Worm (Caenorhabditis elegans) whole organism, midembryonic: Measurements from ENCODE around the gene F42A10.6.

Source experiments
- T22C8.4 ChIP-seq: fragments of 200-800 bp; sonication (Bioruptor generic); IDR thresholded peaks from 2 replicates; pipeline ENCODE4 v1.3.6; 2022; ENCODE audit warnings: missing genetic modification characterization, missing compliant biosample characterization
- cog-1 ChIP-seq: sonication (generic microtip); optimal IDR thresholded peaks from 2 replicates; lab custom pipeline; 2016; ENCODE audit warnings: missing genetic modification characterization, missing compliant biosample characterization
- flt-1 ChIP-seq: fragments of 200-800 bp; sonication (Bioruptor generic); IDR thresholded peaks from 2 replicates; pipeline ENCODE4 v1.3.6; 2022; ENCODE audit warnings: missing genetic modification characterization, missing compliant biosample characterization
- klf-2 ChIP-seq: fragments of 200-800 bp; sonication (Bioruptor generic); conservative IDR thresholded peaks from 2 replicates; pipeline ENCODE4 v1.3.6; 2022; ENCODE audit warnings: missing genetic modification reagents, missing genetic modification characterization, missing compliant biosample characterization
- med-1 ChIP-seq: sonication (generic microtip); optimal IDR thresholded peaks from 2 replicates; lab custom pipeline; 2017; ENCODE audit warnings: missing genetic modification characterization, mild to moderate bottlenecking, missing compliant biosample characterization, antibody characterized with exemption, missing genetic modification reagents; ENCODE audit not compliant: insufficient read depth
- ref-1 ChIP-seq: fragments of 200-800 bp; sonication (Bioruptor generic); conservative IDR thresholded peaks from 2 replicates; pipeline ENCODE4 v1.3.6; 2022; ENCODE audit warnings: missing genetic modification reagents, missing genetic modification characterization, missing compliant biosample characterization
- tab-1 ChIP-seq: fragments of 200-800 bp; sonication (Bioruptor generic); IDR thresholded peaks from 2 replicates; pipeline ENCODE4 v1.3.6; 2022; ENCODE audit warnings: missing genetic modification characterization, missing compliant biosample characterization
- ztf-23 ChIP-seq: fragments of 200-800 bp; sonication (Bioruptor generic); IDR thresholded peaks from 2 replicates; pipeline ENCODE4 v1.3.6; 2022; ENCODE audit warnings: missing genetic modification reagents, missing genetic modification characterization, missing compliant biosample characterization
- ztf-29 ChIP-seq: fragments of 200-800 bp; sonication (Bioruptor generic); IDR thresholded peaks from 2 replicates; pipeline ENCODE4 v1.3.6; 2022; ENCODE audit warnings: missing genetic modification reagents, missing genetic modification characterization, missing compliant biosample characterization

Gene F42A10.6

DNA sequence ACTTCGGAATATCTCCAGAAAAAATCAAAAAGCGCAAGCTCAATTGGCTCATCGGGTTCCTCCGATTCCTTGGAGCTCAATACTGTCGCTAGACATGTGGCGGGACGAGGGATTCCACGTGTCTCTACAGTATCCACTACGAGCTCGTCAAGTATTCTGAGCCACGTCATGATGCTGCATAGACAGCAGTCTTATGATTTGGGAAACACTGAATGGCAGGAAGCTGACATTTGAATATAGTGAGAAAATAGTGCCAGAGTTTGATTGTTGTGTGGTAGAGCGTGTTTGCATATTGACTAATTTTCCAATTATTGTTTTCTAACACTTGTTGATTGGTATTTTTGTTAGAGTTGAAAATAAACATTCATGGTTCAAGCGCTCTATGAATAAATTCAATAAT, 13.3 kb downstream of the F42A10.6 start:
- no peak for TF ChIP-seq ztf-23 (GFP tag; lab: Robert Waterston, UW)
- TF ChIP-seq ztf-29 (GFP tag; lab: Robert Waterston, UW) = no peak
- TF ChIP-seq klf-2 (GFP tag; lab: Robert Waterston, UW) = no peak
- TF ChIP-seq ref-1 (GFP tag; lab: Robert Waterston, UW) = no peak
- TF ChIP-seq tab-1 = no peak
- TF ChIP-seq cog-1 (tag; lab: Kevin White, UChicago) = no peak
- no peak for TF ChIP-seq flt-1 (GFP tag; lab: Robert Waterston, UW)
- no peak for TF ChIP-seq med-1 (GFP tag; lab: Kevin White, UChicago)
- TF ChIP-seq T22C8.4 (GFP tag; lab: Robert Waterston, UW) = no peak

ce11 chrIII:6158642-6159475, 17.8 kb downstream of the F42A10.6 start, which contains the start of gene nfm-1:
TSS of gene nfm-1 (plus strand) at chrIII:6159453.
- TF ChIP-seq ref-1 (GFP tag; lab: Robert Waterston, UW) (peak; percentile 89), tab-1 (peak; percentile 93), klf-2 (GFP tag; lab: Robert Waterston, UW) (peak; percentile 88), ztf-23 (GFP tag; lab: Robert Waterston, UW) (peak; percentile 95), flt-1 (GFP tag; lab: Robert Waterston, UW) (peak; percentile 96), ztf-29 (GFP tag; lab: Robert Waterston, UW) (peak; percentile 95), cog-1 (tag; lab: Kevin White, UChicago) (peak; percentile 89), med-1 (GFP tag; lab: Kevin White, UChicago) (peak; percentile 60), T22C8.4 (GFP tag; lab: Robert Waterston, UW) (peak; percentile 90)

- no peak for TF ChIP-seq tab-1
- TF ChIP-seq klf-2 (GFP tag; lab: Robert Waterston, UW) = no peak
- TF ChIP-seq med-1 (GFP tag; lab: Kevin White, UChicago) = no peak
These were observed 18.8 kb downstream of the F42A10.6 start, which contains the start of gene anmt-2 for ce11 chrIII:6157708-6158321. TSS of gene anmt-2 (minus strand) at chrIII:6157758.

DNA sequence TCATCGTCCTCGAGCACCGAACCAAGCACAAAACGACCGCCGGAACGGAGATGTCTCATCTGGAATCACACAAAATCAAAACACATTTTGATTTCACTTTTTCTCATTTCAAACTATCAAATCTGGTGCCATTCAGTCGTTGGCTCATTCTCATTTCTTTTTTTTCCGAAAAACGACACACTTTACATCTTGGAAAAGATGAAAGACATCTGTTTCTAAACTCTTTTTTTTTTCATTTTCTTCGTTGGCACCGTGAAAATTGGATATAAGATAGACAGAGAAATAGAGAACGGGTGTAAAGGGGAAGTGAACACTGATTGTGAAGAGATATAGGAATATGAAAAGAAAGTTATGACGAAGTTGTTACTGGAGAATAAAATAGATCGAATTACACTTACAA, 20.9 kb downstream of the F42A10.6 start:
- TF ChIP-seq flt-1 (GFP tag; lab: Robert Waterston, UW) (no peak), ztf-23 (GFP tag; lab: Robert Waterston, UW) (no peak), med-1 (GFP tag; lab: Kevin White, UChicago) (no peak), tab-1 (no peak)

DNA sequence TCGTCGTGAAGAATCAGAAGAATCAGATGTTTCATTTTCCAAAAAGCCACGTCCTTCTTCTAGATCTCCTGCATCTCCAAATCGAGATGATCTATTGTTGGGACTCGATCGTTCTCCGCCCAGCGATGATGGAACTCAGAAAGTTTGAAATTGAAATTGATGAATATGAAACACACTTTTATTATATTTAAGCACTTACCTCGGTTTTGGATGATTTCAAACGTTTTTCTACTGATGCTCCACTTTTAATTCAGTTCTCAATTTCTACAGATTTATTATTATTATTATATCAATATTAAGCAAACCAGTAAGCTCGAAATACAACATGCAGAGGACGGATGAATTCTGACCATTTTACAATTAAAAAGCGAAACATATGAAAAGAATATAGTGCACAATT, 22.1 kb downstream of the F42A10.6 start:
- TF ChIP-seq ref-1 (GFP tag; lab: Robert Waterston, UW) = no peak
- TF ChIP-seq ztf-29 (GFP tag; lab: Robert Waterston, UW) = no peak
- TF ChIP-seq tab-1 = no peak
- no peak for TF ChIP-seq flt-1 (GFP tag; lab: Robert Waterston, UW)
- TF ChIP-seq T22C8.4 (GFP tag; lab: Robert Waterston, UW) = no peak
- TF ChIP-seq klf-2 (GFP tag; lab: Robert Waterston, UW) = no peak
- TF ChIP-seq cog-1 (tag; lab: Kevin White, UChicago) = no peak
- no peak for TF ChIP-seq ztf-23 (GFP tag; lab: Robert Waterston, UW)
- no peak for TF ChIP-seq med-1 (GFP tag; lab: Kevin White, UChicago)

DNA sequence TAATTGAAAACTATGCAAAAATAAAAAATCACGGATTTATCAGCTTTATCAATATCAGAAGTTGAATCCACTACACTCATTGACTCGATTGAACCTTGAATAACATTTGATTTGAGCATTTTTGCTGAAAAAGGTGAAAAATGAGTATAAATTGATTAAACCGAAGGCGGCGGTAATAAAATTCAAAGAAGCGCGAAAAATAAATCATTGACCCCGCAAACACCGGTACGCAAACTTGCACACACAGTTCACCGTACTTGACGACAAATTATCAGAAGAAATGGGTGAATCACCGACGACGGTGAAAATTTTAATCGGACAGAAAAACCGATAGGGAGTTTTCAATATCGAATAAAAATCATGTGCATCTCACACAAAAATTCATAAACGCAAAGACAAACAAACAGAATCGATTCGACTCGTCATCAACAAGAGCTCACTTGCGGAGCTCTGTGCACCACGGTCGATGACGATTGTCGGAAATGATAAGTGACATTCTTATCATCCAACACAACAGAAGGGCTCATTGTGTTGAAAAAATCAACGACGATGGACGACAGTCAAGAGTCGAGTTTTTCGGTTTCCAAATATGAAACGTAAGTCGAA, 27.1 kb downstream of the F42A10.6 start, which contains the start of the genes wht-7 and Y42G9A.1:
Gene wht-7, minus strand, starts transcription at position 131 of the 606 bp plus-strand sequence.
Gene Y42G9A.1, plus strand, starts transcription at position 495 of the 606 bp plus-strand sequence.
- TF ChIP-seq cog-1 (tag; lab: Kevin White, UChicago) = no peak
- TF ChIP-seq tab-1 = no peak
- TF ChIP-seq flt-1 (GFP tag; lab: Robert Waterston, UW) = no peak
- TF ChIP-seq ztf-29 (GFP tag; lab: Robert Waterston, UW) = no peak
- TF ChIP-seq ref-1 (GFP tag; lab: Robert Waterston, UW) = no peak
- TF ChIP-seq med-1 (GFP tag; lab: Kevin White, UChicago) = no peak
- TF ChIP-seq ztf-23 (GFP tag; lab: Robert Waterston, UW) = no peak
- TF ChIP-seq klf-2 (GFP tag; lab: Robert Waterston, UW) = no peak
- TF ChIP-seq T22C8.4 (GFP tag; lab: Robert Waterston, UW) = no peak

DNA sequence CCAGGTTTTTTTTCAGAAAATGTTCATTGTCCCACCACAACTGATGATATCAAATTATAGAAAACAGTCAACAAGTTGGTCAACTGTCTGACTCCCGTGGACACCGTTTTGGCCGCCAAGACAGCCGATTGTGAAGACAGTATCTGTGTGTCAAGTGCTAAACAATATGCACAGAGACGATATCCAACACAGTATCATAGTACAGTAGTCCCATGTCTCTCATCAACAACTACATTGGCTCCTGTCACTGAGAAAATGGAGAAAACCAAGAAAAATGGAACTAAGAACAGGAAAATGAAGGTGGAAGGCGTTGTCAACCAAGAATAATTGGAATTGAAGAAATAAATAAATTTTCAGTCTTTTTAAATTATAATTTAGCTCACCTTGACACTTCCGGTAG, 28.0 kb downstream of the F42A10.6 start:
- TF ChIP-seq ref-1 (GFP tag; lab: Robert Waterston, UW) = no peak
- no peak for TF ChIP-seq cog-1 (tag; lab: Kevin White, UChicago)
- no peak for TF ChIP-seq T22C8.4 (GFP tag; lab: Robert Waterston, UW)
- no peak for TF ChIP-seq ztf-29 (GFP tag; lab: Robert Waterston, UW)
- TF ChIP-seq flt-1 (GFP tag; lab: Robert Waterston, UW) = no peak
- TF ChIP-seq ztf-23 (GFP tag; lab: Robert Waterston, UW) = no peak
- TF ChIP-seq med-1 (GFP tag; lab: Kevin White, UChicago) = no peak
- TF ChIP-seq klf-2 (GFP tag; lab: Robert Waterston, UW) = no peak
- no peak for TF ChIP-seq tab-1

ce11 chrIII:6147903-6148302, 28.8 kb downstream of the F42A10.6 start, which contains the start of gene Y42G9A.2:
TSS of gene Y42G9A.2 (plus strand) at chrIII:6148186.
- TF ChIP-seq ref-1 (GFP tag; lab: Robert Waterston, UW) = no peak
- TF ChIP-seq T22C8.4 (GFP tag; lab: Robert Waterston, UW) = no peak
- TF ChIP-seq cog-1 (tag; lab: Kevin White, UChicago) = no peak
- TF ChIP-seq klf-2 (GFP tag; lab: Robert Waterston, UW) = no peak
- TF ChIP-seq ztf-29 (GFP tag; lab: Robert Waterston, UW) = no peak
- no peak for TF ChIP-seq med-1 (GFP tag; lab: Kevin White, UChicago)
- TF ChIP-seq flt-1 (GFP tag; lab: Robert Waterston, UW) = no peak
- TF ChIP-seq ztf-23 (GFP tag; lab: Robert Waterston, UW) = no peak
- TF ChIP-seq tab-1 = no peak
